Worm (Caenorhabditis elegans) whole organism, young adult: ENCODE measurements around the gene vha-7.

ENCODE experiments used
- B0261.1 ChIP-seq: sonication (generic microtip); optimal IDR thresholded peaks from 2 replicates; lab custom pipeline; 2016; ENCODE audit warnings: mild to moderate bottlenecking, missing genetic modification characterization, moderate library complexity, missing compliant biosample characterization
- F10E7.11 ChIP-seq: sonication (generic microtip); optimal IDR thresholded peaks from 2 replicates; lab custom pipeline; 2017; ENCODE audit warnings: mild to moderate bottlenecking, missing genetic modification characterization, moderate library complexity, missing compliant biosample characterization
- F22D6.2 ChIP-seq: sonication (generic microtip); optimal IDR thresholded peaks from 2 replicates; lab custom pipeline; 2016; ENCODE audit warnings: mild to moderate bottlenecking, missing genetic modification characterization, missing compliant biosample characterization
- F23B12.7 ChIP-seq: sonication (generic microtip); optimal IDR thresholded peaks from 2 replicates; lab custom pipeline; 2017; ENCODE audit warnings: missing genetic modification characterization, mild to moderate bottlenecking, missing compliant biosample characterization, antibody characterized with exemption, moderate library complexity; ENCODE audit not compliant: insufficient read depth
- F39B2.1 ChIP-seq: fragments of 200-800 bp; sonication (Bioruptor generic); IDR thresholded peaks from 2 replicates; pipeline ENCODE4 v1.3.6; 2022; ENCODE audit warnings: missing genetic modification reagents, missing genetic modification characterization, missing compliant biosample characterization
- F52B5.7 ChIP-seq: sonication (generic microtip); optimal IDR thresholded peaks from 2 replicates; lab custom pipeline; 2016; ENCODE audit warnings: mild to moderate bottlenecking, missing genetic modification characterization, missing compliant biosample characterization
- F55B11.4 ChIP-seq: sonication (generic microtip); optimal IDR thresholded peaks from 2 replicates; lab custom pipeline; 2016; ENCODE audit warnings: missing compliant biosample characterization, missing genetic modification characterization, borderline replicate concordance; ENCODE audit not compliant: insufficient read depth
- K12H6.12 ChIP-seq: fragments of 200-800 bp; sonication (Bioruptor generic); optimal IDR thresholded peaks from 2 replicates; lab custom pipeline; 2018; ENCODE audit warnings: mild to moderate bottlenecking, missing genetic modification characterization, missing compliant biosample characterization
- Y56A3A.18 ChIP-seq: fragments of 200-800 bp; sonication (Bioruptor generic); IDR thresholded peaks from 2 replicates; pipeline ENCODE4 v1.3.6; 2022; ENCODE audit warnings: missing genetic modification reagents, missing genetic modification characterization, missing compliant biosample characterization
- akir-1 ChIP-seq: fragments of 200-800 bp; sonication (Bioruptor generic); optimal IDR thresholded peaks from 2 replicates; lab custom pipeline; 2018; ENCODE audit warnings: mild to moderate bottlenecking, missing genetic modification characterization, moderate library complexity, missing compliant biosample characterization
- atf-7 ChIP-seq: sonication (generic microtip); optimal IDR thresholded peaks from 2 replicates; lab custom pipeline; 2017; ENCODE audit warnings: mild to moderate bottlenecking, missing genetic modification characterization, missing compliant biosample characterization
- attf-6 ChIP-seq: fragments of 200-800 bp; sonication (Bioruptor generic); IDR thresholded peaks from 2 replicates; pipeline ENCODE4 v1.3.6; 2022; ENCODE audit warnings: missing genetic modification reagents, missing genetic modification characterization, missing compliant biosample characterization
- cebp-1 ChIP-seq, 2 experiments: fragments of 200-800 bp in 1 of 2; sonication (Bioruptor generic) in 1 of 2; sonication (generic microtip) in 1 of 2; IDR thresholded peaks in 1 of 2; optimal IDR thresholded peaks in 1 of 2; 2 replicates each; pipeline versions ENCODE4 v1.3.6 to Lab custom; 2017 to 2022; ENCODE audit warnings: missing compliant biosample characterization in 2 of 2, missing genetic modification characterization in 2 of 2, mild to moderate bottlenecking in 1 of 2, missing genetic modification reagents in 1 of 2, moderate library complexity in 1 of 2
- ceh-27 ChIP-seq: fragments of 200-800 bp; sonication (Bioruptor generic); optimal IDR thresholded peaks from 2 replicates; lab custom pipeline; 2018; ENCODE audit warnings: mild to moderate bottlenecking, missing genetic modification characterization, moderate library complexity, missing compliant biosample characterization
- chd-7 ChIP-seq: sonication (generic microtip); optimal IDR thresholded peaks from 2 replicates; lab custom pipeline; 2016; ENCODE audit warnings: mild to moderate bottlenecking, missing genetic modification characterization, moderate library complexity, missing compliant biosample characterization
- dox-1 ChIP-seq: fragments of 200-800 bp; sonication (Bioruptor generic); IDR thresholded peaks from 2 replicates; pipeline ENCODE4 v1.3.6; 2022; ENCODE audit warnings: missing genetic modification reagents, missing genetic modification characterization, missing compliant biosample characterization
- dpff-1 ChIP-seq: sonication (generic microtip); optimal IDR thresholded peaks from 2 replicates; lab custom pipeline; 2017; ENCODE audit warnings: mild to moderate bottlenecking, missing genetic modification characterization, missing compliant biosample characterization
- dpl-1 ChIP-seq: fragments of 150-350 bp; optimal IDR thresholded peaks from 2 replicates; lab custom pipeline; 2014; ENCODE audit warnings: missing biosample characterization, missing genetic modification reagents, missing genetic modification characterization
- ekl-4 ChIP-seq: fragments of 200-800 bp; sonication (Bioruptor generic); IDR thresholded peaks from 2 replicates; pipeline ENCODE4 v1.3.6; 2022; ENCODE audit warnings: missing genetic modification reagents, missing genetic modification characterization, missing compliant biosample characterization
- fkh-3 ChIP-seq: sonication (generic microtip); optimal IDR thresholded peaks from 2 replicates; lab custom pipeline; 2016; ENCODE audit warnings: mild to moderate bottlenecking, missing genetic modification characterization, missing compliant biosample characterization
- hlh-26 ChIP-seq: fragments of 200-800 bp; sonication (Bioruptor generic); conservative IDR thresholded peaks from 2 replicates; pipeline ENCODE4 v1.3.6; 2022; ENCODE audit warnings: missing genetic modification reagents, missing genetic modification characterization, missing compliant biosample characterization
- lag-1 ChIP-seq: fragments of 200-800 bp; sonication (Bioruptor generic); IDR thresholded peaks from 2 replicates; pipeline ENCODE4 v1.3.6; 2022; ENCODE audit warnings: missing genetic modification reagents, missing genetic modification characterization, missing compliant biosample characterization
- let-526 ChIP-seq: fragments of 200-800 bp; sonication (Bioruptor generic); IDR thresholded peaks from 2 replicates; pipeline ENCODE4 v1.3.6; 2022; ENCODE audit warnings: missing genetic modification reagents, missing genetic modification characterization, missing compliant biosample characterization
- let-607 ChIP-seq, 2 experiments: fragments of 200-800 bp in 1 of 2; sonication (Bioruptor generic) in 1 of 2; sonication (generic microtip) in 1 of 2; optimal IDR thresholded peaks; 2 replicates each; lab custom pipeline; 2016 to 2018; ENCODE audit warnings: mild to moderate bottlenecking in 2 of 2, missing compliant biosample characterization in 2 of 2, missing genetic modification characterization in 2 of 2, moderate library complexity in 2 of 2, missing genotype in 1 of 2
- lsl-1 ChIP-seq: fragments of 200-800 bp; sonication (Bioruptor generic); optimal IDR thresholded peaks from 2 replicates; lab custom pipeline; 2018; ENCODE audit warnings: mild to moderate bottlenecking, missing genetic modification characterization, moderate library complexity, missing compliant biosample characterization
- madf-6 ChIP-seq: fragments of 200-800 bp; sonication (Bioruptor generic); IDR thresholded peaks from 2 replicates; pipeline ENCODE4 v1.3.6; 2022; ENCODE audit warnings: missing genetic modification reagents, missing genetic modification characterization, missing compliant biosample characterization
- mcd-1 ChIP-seq: fragments of 200-800 bp; sonication (Bioruptor generic); IDR thresholded peaks from 2 replicates; pipeline ENCODE4 v1.3.6; 2022; ENCODE audit warnings: missing genetic modification reagents, missing genetic modification characterization, missing compliant biosample characterization
- nhr-80 ChIP-seq: sonication (generic microtip); optimal IDR thresholded peaks from 2 replicates; lab custom pipeline; 2016; ENCODE audit warnings: missing genetic modification characterization, missing compliant biosample characterization
- pbrm-1 ChIP-seq: fragments of 200-800 bp; sonication (Bioruptor generic); IDR thresholded peaks from 2 replicates; pipeline ENCODE4 v1.3.6; 2022; ENCODE audit warnings: missing genetic modification reagents, missing genetic modification characterization, missing compliant biosample characterization
- rec-8 ChIP-seq, 2 experiments: sonication (generic microtip); optimal IDR thresholded peaks; 2 replicates each; lab custom pipeline; 2016; ENCODE audit warnings: mild to moderate bottlenecking in 2 of 2, missing genetic modification characterization in 2 of 2, missing genetic modification reagents in 2 of 2, missing genotype in 2 of 2, missing biosample characterization in 1 of 2, missing compliant biosample characterization in 1 of 2, moderate library complexity in 1 of 2
- snpc-1.3 ChIP-seq: sonication (generic microtip); optimal IDR thresholded peaks from 2 replicates; lab custom pipeline; 2017; ENCODE audit warnings: missing genetic modification characterization, mild to moderate bottlenecking, missing compliant biosample characterization, antibody characterized with exemption, moderate library complexity, missing genotype, missing genetic modification reagents; ENCODE audit not compliant: insufficient read depth
- tbp1 ChIP-seq: fragments of 200-800 bp; sonication (Bioruptor generic); optimal IDR thresholded peaks from 2 replicates; lab custom pipeline; 2018; ENCODE audit warnings: mild to moderate bottlenecking, missing genetic modification characterization, missing compliant biosample characterization
- unc-62 ChIP-seq: fragments of 150-350 bp; optimal IDR thresholded peaks from 2 replicates; lab custom pipeline; 2014; ENCODE audit warnings: missing biosample characterization, missing genetic modification reagents, missing genetic modification characterization
- zim-3 ChIP-seq: sonication (generic microtip); optimal IDR thresholded peaks from 2 replicates; lab custom pipeline; 2017; ENCODE audit warnings: mild to moderate bottlenecking, missing genetic modification characterization, moderate library complexity, missing compliant biosample characterization
- ztf-22 ChIP-seq: fragments of 200-800 bp; sonication (Bioruptor generic); optimal IDR thresholded peaks from 2 replicates; lab custom pipeline; 2018; ENCODE audit warnings: mild to moderate bottlenecking, missing genetic modification characterization, moderate library complexity, missing compliant biosample characterization
- ztf-6 ChIP-seq: fragments of 200-800 bp; sonication (Bioruptor generic); IDR thresholded peaks from 2 replicates; pipeline ENCODE4 v1.3.6; 2022; ENCODE audit warnings: missing genetic modification reagents, missing genetic modification characterization, missing compliant biosample characterization

vha-7 gene

ce11 chrIV:12689709-12690142 is 49.5 kb downstream of the vha-7 start (continued):
- no peak for TF ChIP-seq ztf-6 (GFP tag; lab: Robert Waterston, UW)
- peak; percentile 86 for TF ChIP-seq atf-7
- TF ChIP-seq F22D6.2 (tag; lab: Kevin White, UChicago): peak; percentile 10
- TF ChIP-seq chd-7 (tag; lab: Kevin White, UChicago): peak; percentile 66
- no peak for TF ChIP-seq madf-6 (GFP tag; lab: Robert Waterston, UW)
- no peak for TF ChIP-seq cebp-1 (GFP tag; IDR thresholded peaks at IDR 0.05; lab: Robert Waterston, UW)
- TF ChIP-seq cebp-1 (tag; optimal IDR thresholded peaks at IDR 0.05; lab: Kevin White, UChicago): peak; percentile 53
- no peak for TF ChIP-seq F23B12.7 (tag; lab: Kevin White, UChicago)
- no peak for TF ChIP-seq mcd-1 (GFP tag; lab: Robert Waterston, UW)
- no peak for TF ChIP-seq let-526 (GFP tag; lab: Robert Waterston, UW)
- no peak for TF ChIP-seq attf-6 (GFP tag; lab: Robert Waterston, UW)
- no peak for TF ChIP-seq B0261.1 (tag; lab: Kevin White, UChicago)
- TF ChIP-seq tbp1: peak; percentile 37
- peak; percentile 85 for TF ChIP-seq ztf-22 (GFP tag; lab: Kevin White, UChicago)
- no peak for TF ChIP-seq snpc-1.3 (tag; lab: Kevin White, UChicago)
- TF ChIP-seq ekl-4: no peak
- peak; percentile 60 to 75 for TF ChIP-seq let-607 (tag; optimal IDR thresholded peaks at IDR 0.05; lab: Kevin White, UChicago)
- no peak for TF ChIP-seq lsl-1 (GFP tag; lab: Kevin White, UChicago)
- TF ChIP-seq F10E7.11 (tag; lab: Kevin White, UChicago): no peak
- no peak for TF ChIP-seq fkh-3 (tag; lab: Kevin White, UChicago)
- no peak for TF ChIP-seq F39B2.1
- peak; percentile 90 for TF ChIP-seq unc-62 (GFP tag; lab: Kevin White, UChicago)
- TF ChIP-seq Y56A3A.18 (GFP tag; lab: Robert Waterston, UW): no peak
- no peak for TF ChIP-seq dpff-1 (tag; lab: Kevin White, UChicago)
- no peak for TF ChIP-seq ceh-27
- no peak for TF ChIP-seq K12H6.12 (tag; lab: Kevin White, UChicago)
- TF ChIP-seq akir-1 (GFP tag; lab: Kevin White, UChicago): no peak

ce11 chrIV:12698880-12699279 is 58.6 kb downstream of the vha-7 start:
- TF ChIP-seq nhr-80 (tag; lab: Kevin White, UChicago) (peak; percentile 84), lag-1 (no peak), F52B5.7 (tag; lab: Kevin White, UChicago) (no peak), rec-8 (tag; optimal IDR thresholded peaks at IDR 0.05; lab: Kevin White, UChicago) (no peak), pbrm-1 (GFP tag; lab: Robert Waterston, UW) (no peak), cebp-1 (GFP tag; IDR thresholded peaks at IDR 0.05; lab: Robert Waterston, UW) (no peak), cebp-1 (tag; optimal IDR thresholded peaks at IDR 0.05; lab: Kevin White, UChicago) (peak; percentile 3), dox-1 (no peak), let-607 (tag; optimal IDR thresholded peaks at IDR 0.05; lab: Kevin White, UChicago) (no peak), hlh-26 (GFP tag; lab: Robert Waterston, UW) (no peak)

ce11 chrIV:12700204-12700603 is 59.9 kb downstream of the vha-7 start:
- peak; percentile 87 for TF ChIP-seq nhr-80 (tag; lab: Kevin White, UChicago)
- no peak for TF ChIP-seq F55B11.4 (tag; lab: Kevin White, UChicago)
- TF ChIP-seq zim-3 (tag; lab: Kevin White, UChicago): no peak
- no peak for TF ChIP-seq dpl-1 (GFP tag; lab: Kevin White, UChicago)
- TF ChIP-seq, all 124 proteins: peak for 1
